Worm (Caenorhabditis elegans): ENCODE data around the gene R08C7.8.

- TF ChIP-seq pag-3 (tag; optimal IDR thresholded peaks at IDR 0.05; ENCODE audit: borderline replicate concordance, insufficient read depth) (no peak), nhr-28 (tag; optimal IDR thresholded peaks at IDR 0.05) (no peak), lin-15B (tag; optimal IDR thresholded peaks at IDR 0.05) (no peak), C04F5.9 (tag; optimal IDR thresholded peaks at IDR 0.05) (no peak)
These were observed 25.0 kb upstream of the R08C7.8 start for ce11 chrIV:4459342-4459741.

Data from whole organism, L1 larva.